Worm (Caenorhabditis elegans) whole organism, young adult: ENCODE results near the gene hsp-6.

Source experiments
- atf-7 ChIP-seq: sonication (generic microtip); optimal IDR thresholded peaks from 2 replicates; lab custom pipeline; 2017; ENCODE audit warnings: mild to moderate bottlenecking, missing genetic modification characterization, missing compliant biosample characterization
- attf-3 ChIP-seq: fragments of 200-800 bp; sonication (Bioruptor generic); conservative IDR thresholded peaks from 2 replicates; pipeline ENCODE4 v1.3.6; 2022; ENCODE audit warnings: missing genetic modification reagents, missing genetic modification characterization, missing compliant biosample characterization
- ceh-27 ChIP-seq: fragments of 200-800 bp; sonication (Bioruptor generic); optimal IDR thresholded peaks from 2 replicates; lab custom pipeline; 2018; ENCODE audit warnings: mild to moderate bottlenecking, missing genetic modification characterization, moderate library complexity, missing compliant biosample characterization
- dpff-1 ChIP-seq: sonication (generic microtip); optimal IDR thresholded peaks from 2 replicates; lab custom pipeline; 2017; ENCODE audit warnings: mild to moderate bottlenecking, missing genetic modification characterization, missing compliant biosample characterization
- ekl-4 ChIP-seq: fragments of 200-800 bp; sonication (Bioruptor generic); IDR thresholded peaks from 2 replicates; pipeline ENCODE4 v1.3.6; 2022; ENCODE audit warnings: missing genetic modification reagents, missing genetic modification characterization, missing compliant biosample characterization
- lin-35 ChIP-seq, 3 experiments: fragments of 150-350 bp in 2 of 3; sonication (generic microtip) in 1 of 3; optimal IDR thresholded peaks; 2 replicates each; lab custom pipeline; 2014 to 2018; ENCODE audit warnings: missing biosample characterization in 3 of 3, missing genetic modification characterization in 3 of 3, missing genetic modification reagents in 3 of 3
- lin-40 ChIP-seq: sonication (generic microtip); optimal IDR thresholded peaks from 2 replicates; lab custom pipeline; 2016; ENCODE audit warnings: missing genetic modification characterization, mild to moderate bottlenecking, missing compliant biosample characterization, missing genotype, missing genetic modification reagents
- ztf-22 ChIP-seq: fragments of 200-800 bp; sonication (Bioruptor generic); optimal IDR thresholded peaks from 2 replicates; lab custom pipeline; 2018; ENCODE audit warnings: mild to moderate bottlenecking, missing genetic modification characterization, moderate library complexity, missing compliant biosample characterization

DNA sequence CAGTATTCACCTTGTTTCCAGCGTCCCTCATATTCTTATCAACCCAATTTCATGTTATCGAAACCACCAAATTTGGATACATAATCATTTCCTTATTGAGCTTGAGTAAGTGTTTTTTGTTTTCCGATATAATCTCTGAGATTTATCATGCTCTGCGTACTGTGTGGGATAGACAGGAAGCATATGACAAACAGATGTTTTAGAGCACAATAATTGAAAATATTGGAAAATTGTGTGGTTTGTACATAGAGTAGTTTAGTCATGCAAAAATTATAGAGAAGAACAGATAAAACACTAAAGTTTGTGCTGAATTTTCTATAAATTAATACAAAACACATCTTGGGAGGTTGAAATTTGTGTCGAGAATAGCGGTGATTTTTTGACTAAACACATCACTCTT lies 42.1 kb upstream of the hsp-6 start:
- no peak for TF ChIP-seq lin-35 (GFP tag; optimal IDR thresholded peaks at IDR 0.05; lab: Kevin White, UChicago)
- no peak for TF ChIP-seq ekl-4 (GFP tag; lab: Robert Waterston, UW)
- TF ChIP-seq dpff-1 (tag; lab: Kevin White, UChicago) = no peak
- no peak for TF ChIP-seq ztf-22 (GFP tag; lab: Kevin White, UChicago)
- TF ChIP-seq lin-40 (tag; lab: Kevin White, UChicago) = no peak
- TF ChIP-seq attf-3 (GFP tag; lab: Robert Waterston, UW) = no peak
- no peak for TF ChIP-seq ceh-27
- no peak for TF ChIP-seq atf-7 (tag; lab: Kevin White, UChicago)
